Worm (Caenorhabditis elegans) whole organism, late embryonic: ENCODE results near the gene ZK546.19.
A peak's percentile ranks its signal among the peaks of the same experiment; 100 is the strongest.

Experiments used
- C38D4.7 ChIP-seq: fragments of 200-800 bp; sonication (Bioruptor generic); optimal IDR thresholded peaks from 2 replicates; lab custom pipeline; 2018; ENCODE audit warnings: mild to moderate bottlenecking, missing genetic modification characterization, moderate library complexity, missing compliant biosample characterization
- F13H6.1 ChIP-seq: sonication (generic microtip); optimal IDR thresholded peaks from 2 replicates; lab custom pipeline; 2016; ENCODE audit warnings: missing genetic modification characterization, missing compliant biosample characterization
- K02D7.2 ChIP-seq: sonication (generic microtip); optimal IDR thresholded peaks from 2 replicates; lab custom pipeline; 2017; ENCODE audit warnings: mild to moderate bottlenecking, missing genetic modification characterization, missing compliant biosample characterization
- K09A11.1 ChIP-seq: sonication (generic microtip); optimal IDR thresholded peaks from 2 replicates; lab custom pipeline; 2017; ENCODE audit warnings: antibody characterized with exemption, mild to moderate bottlenecking, missing genetic modification characterization, missing compliant biosample characterization; ENCODE audit not compliant: insufficient read depth
- Y22D7AL.16 ChIP-seq: sonication (generic microtip); optimal IDR thresholded peaks from 2 replicates; lab custom pipeline; 2016; ENCODE audit warnings: missing genetic modification characterization, missing compliant biosample characterization
- ama-1 ChIP-seq: fragments of 150-350 bp; optimal IDR thresholded peaks from 2 replicates; lab custom pipeline; 2014
- ceh-18 ChIP-seq: sonication (generic microtip); optimal IDR thresholded peaks from 2 replicates; lab custom pipeline; 2016; ENCODE audit warnings: missing genetic modification characterization, missing compliant biosample characterization
- ceh-19 ChIP-seq: fragments of 200-800 bp; sonication (Bioruptor generic); optimal IDR thresholded peaks from 2 replicates; lab custom pipeline; 2018; ENCODE audit warnings: mild to moderate bottlenecking, missing genetic modification characterization, missing compliant biosample characterization
- ceh-2 ChIP-seq: sonication (generic microtip); optimal IDR thresholded peaks from 2 replicates; lab custom pipeline; 2016; ENCODE audit warnings: missing genotype, missing genetic modification characterization, missing compliant biosample characterization
- ceh-22 ChIP-seq: sonication (generic microtip); optimal IDR thresholded peaks from 2 replicates; lab custom pipeline; 2017; ENCODE audit warnings: missing biosample characterization, missing genetic modification characterization
- ceh-30 ChIP-seq: fragments of 150-350 bp; optimal IDR thresholded peaks from 2 replicates; lab custom pipeline; 2014; ENCODE audit warnings: missing biosample characterization, missing genetic modification characterization
- ceh-45 ChIP-seq: fragments of 200-800 bp; sonication (Bioruptor generic); IDR thresholded peaks from 2 replicates; pipeline ENCODE4 v1.3.6; 2022; ENCODE audit warnings: missing genetic modification reagents, missing genetic modification characterization, missing compliant biosample characterization
- ceh-9 ChIP-seq: sonication (generic microtip); optimal IDR thresholded peaks from 2 replicates; lab custom pipeline; 2016; ENCODE audit warnings: mild to moderate bottlenecking, missing genetic modification characterization, inconsistent platforms, missing compliant biosample characterization
- che-1 ChIP-seq: sonication (generic microtip); optimal IDR thresholded peaks from 2 replicates; lab custom pipeline; 2016; ENCODE audit warnings: mild to moderate bottlenecking, missing genetic modification characterization, missing compliant biosample characterization
- dmd-4 ChIP-seq: sonication (generic microtip); optimal IDR thresholded peaks from 2 replicates; lab custom pipeline; 2016; ENCODE audit warnings: borderline replicate concordance, missing genetic modification characterization, missing compliant biosample characterization
- dve-1 ChIP-seq: sonication (generic microtip); optimal IDR thresholded peaks from 2 replicates; lab custom pipeline; 2017; ENCODE audit warnings: antibody characterized with exemption, mild to moderate bottlenecking, missing genetic modification characterization, missing compliant biosample characterization
- elt-2 ChIP-seq: sonication (generic microtip); optimal IDR thresholded peaks from 2 replicates; lab custom pipeline; 2016; ENCODE audit warnings: missing genetic modification reagents, missing genetic modification characterization, missing compliant biosample characterization
- ets-4 ChIP-seq: sonication (generic microtip); optimal IDR thresholded peaks from 2 replicates; lab custom pipeline; 2016; ENCODE audit warnings: missing genetic modification characterization, missing compliant biosample characterization
- eyg-1 ChIP-seq: sonication (generic microtip); optimal IDR thresholded peaks from 2 replicates; lab custom pipeline; 2016; ENCODE audit warnings: missing genotype, missing genetic modification characterization, missing compliant biosample characterization
- fax-1 ChIP-seq: sonication (generic microtip); optimal IDR thresholded peaks from 2 replicates; lab custom pipeline; 2016; ENCODE audit warnings: missing genotype, missing genetic modification characterization, missing compliant biosample characterization
- fkh-10 ChIP-seq: fragments of 150-350 bp; optimal IDR thresholded peaks from 2 replicates; lab custom pipeline; 2014; ENCODE audit warnings: missing biosample characterization, missing genetic modification reagents, missing genetic modification characterization
- hlh-13 ChIP-seq: fragments of 200-800 bp; sonication (Bioruptor generic); optimal IDR thresholded peaks from 2 replicates; lab custom pipeline; 2018; ENCODE audit warnings: mild to moderate bottlenecking, missing genetic modification characterization, missing compliant biosample characterization
- hlh-15 ChIP-seq: sonication (generic microtip); optimal IDR thresholded peaks from 2 replicates; lab custom pipeline; 2016; ENCODE audit warnings: missing genetic modification characterization, missing compliant biosample characterization
- hlh-30 ChIP-seq: sonication (generic microtip); optimal IDR thresholded peaks from 2 replicates; lab custom pipeline; 2017; ENCODE audit warnings: antibody characterized with exemption, missing genetic modification characterization, missing compliant biosample characterization; ENCODE audit not compliant: insufficient read depth
- hlh-6 ChIP-seq: sonication (generic microtip); optimal IDR thresholded peaks from 2 replicates; lab custom pipeline; 2016; ENCODE audit warnings: missing genotype, missing genetic modification characterization, missing compliant biosample characterization
- hlh-8 ChIP-seq: sonication (generic microtip); optimal IDR thresholded peaks from 2 replicates; lab custom pipeline; 2016; ENCODE audit warnings: missing genotype, missing genetic modification characterization, missing compliant biosample characterization
- lim-6 ChIP-seq: sonication (generic microtip); optimal IDR thresholded peaks from 2 replicates; lab custom pipeline; 2016; ENCODE audit warnings: missing genetic modification characterization, missing compliant biosample characterization
- lin-11 ChIP-seq: fragments of 200-800 bp; sonication (Bioruptor generic); optimal IDR thresholded peaks from 2 replicates; lab custom pipeline; 2018; ENCODE audit warnings: mild to moderate bottlenecking, missing genetic modification characterization, missing compliant biosample characterization
- nhr-232 ChIP-seq: sonication (generic microtip); optimal IDR thresholded peaks from 2 replicates; lab custom pipeline; 2016; ENCODE audit warnings: missing genetic modification characterization, missing compliant biosample characterization
- npax-4 ChIP-seq: sonication (generic microtip); optimal IDR thresholded peaks from 2 replicates; lab custom pipeline; 2016; ENCODE audit warnings: missing genetic modification characterization, missing compliant biosample characterization
- odd-2 ChIP-seq: sonication (generic microtip); optimal IDR thresholded peaks from 2 replicates; lab custom pipeline; 2017; ENCODE audit warnings: antibody characterized with exemption, mild to moderate bottlenecking, missing genetic modification characterization, missing compliant biosample characterization
- pag-3 ChIP-seq: sonication (generic microtip); optimal IDR thresholded peaks from 2 replicates; lab custom pipeline; 2016; ENCODE audit warnings: missing compliant biosample characterization, missing genetic modification characterization, borderline replicate concordance
- pat-9 ChIP-seq: fragments of 200-800 bp; sonication (Bioruptor generic); optimal IDR thresholded peaks from 2 replicates; lab custom pipeline; 2018; ENCODE audit warnings: mild to moderate bottlenecking, missing genetic modification characterization, moderate library complexity, missing compliant biosample characterization
- pax-1 ChIP-seq: fragments of 150-350 bp; optimal IDR thresholded peaks from 2 replicates; lab custom pipeline; 2014; ENCODE audit warnings: missing biosample characterization, missing genetic modification characterization
- pha-4 ChIP-seq: fragments of 150-350 bp; optimal IDR thresholded peaks from 2 replicates; lab custom pipeline; 2018; ENCODE audit warnings: missing biosample characterization, missing genetic modification reagents, missing genetic modification characterization
- pqm-1 ChIP-seq: sonication (generic microtip); optimal IDR thresholded peaks from 2 replicates; lab custom pipeline; 2016; ENCODE audit warnings: missing genetic modification characterization, missing compliant biosample characterization
- ref-2 ChIP-seq: sonication (generic microtip); optimal IDR thresholded peaks from 2 replicates; lab custom pipeline; 2016; ENCODE audit warnings: missing genetic modification characterization, missing compliant biosample characterization
- rnt-1 ChIP-seq: sonication (generic microtip); optimal IDR thresholded peaks from 2 replicates; lab custom pipeline; 2016; ENCODE audit warnings: missing genetic modification characterization, missing compliant biosample characterization
- syd-9 ChIP-seq: sonication (generic microtip); optimal IDR thresholded peaks from 2 replicates; lab custom pipeline; 2016; ENCODE audit warnings: mild to moderate bottlenecking, missing genetic modification characterization, moderate library complexity, missing compliant biosample characterization
- tbx-2 ChIP-seq: sonication (generic microtip); optimal IDR thresholded peaks from 2 replicates; lab custom pipeline; 2016; ENCODE audit warnings: missing genetic modification characterization, missing compliant biosample characterization
- tbx-7 ChIP-seq: sonication (generic microtip); optimal IDR thresholded peaks from 2 replicates; lab custom pipeline; 2016; ENCODE audit warnings: missing genotype, missing genetic modification characterization, missing compliant biosample characterization
- ttx-3 ChIP-seq: sonication (generic microtip); optimal IDR thresholded peaks from 2 replicates; lab custom pipeline; 2016; ENCODE audit warnings: missing genetic modification reagents, missing genetic modification characterization, missing compliant biosample characterization
- unc-42 ChIP-seq: sonication (generic microtip); optimal IDR thresholded peaks from 2 replicates; lab custom pipeline; 2016; ENCODE audit warnings: missing genotype, missing genetic modification characterization, missing compliant biosample characterization
- unc-86 ChIP-seq: sonication (generic microtip); optimal IDR thresholded peaks from 2 replicates; lab custom pipeline; 2016; ENCODE audit warnings: missing genetic modification characterization, missing compliant biosample characterization
- zip-5 ChIP-seq: sonication (generic microtip); optimal IDR thresholded peaks from 2 replicates; lab custom pipeline; 2016; ENCODE audit warnings: missing genetic modification characterization, missing compliant biosample characterization

ZK546.19 gene

DNA sequence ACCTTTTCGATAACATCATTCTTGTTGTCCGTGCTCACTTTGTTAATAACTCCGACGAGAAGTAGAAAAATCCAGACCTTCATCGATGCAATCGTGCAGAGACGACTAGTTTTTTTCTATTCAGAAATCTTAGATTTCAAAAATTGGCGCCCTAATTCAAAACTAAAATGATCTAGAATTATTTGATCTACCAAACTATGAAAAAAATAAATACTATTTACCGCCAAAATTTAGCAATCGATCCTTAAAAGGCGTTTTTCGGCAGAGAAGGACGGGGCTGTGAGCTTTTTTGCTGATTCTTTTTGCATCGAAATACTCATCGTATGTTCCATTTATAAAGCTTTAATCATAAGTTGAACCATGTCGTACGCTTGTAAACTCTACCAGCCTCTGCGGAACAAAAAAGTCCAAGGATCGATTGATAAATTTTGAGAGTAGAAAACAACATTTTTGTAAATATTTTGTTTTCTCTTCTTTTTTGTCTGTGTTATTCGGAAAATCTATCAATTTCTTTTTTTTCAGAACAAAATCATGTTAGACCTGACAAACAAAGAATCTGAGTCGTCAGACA lies 7.9 kb downstream of the ZK546.19 start, which contains the start of the genes try-1 and zyg-12:
Gene try-1 (minus strand): TSS at position 148 of the 571 bp plus-strand sequence.
Gene zyg-12 (plus strand): TSS at position 521 of the 571 bp plus-strand sequence.
- TF ChIP-seq F13H6.1 (tag; lab: Kevin White, UChicago) (no peak), ceh-9 (tag; lab: Kevin White, UChicago) (no peak), fkh-10 (GFP tag; lab: Kevin White, UChicago) (no peak), ref-2 (tag; lab: Kevin White, UChicago) (no peak), rnt-1 (tag; lab: Kevin White, UChicago) (no peak), syd-9 (tag; lab: Kevin White, UChicago) (no peak), fax-1 (tag; lab: Kevin White, UChicago) (no peak)

DNA sequence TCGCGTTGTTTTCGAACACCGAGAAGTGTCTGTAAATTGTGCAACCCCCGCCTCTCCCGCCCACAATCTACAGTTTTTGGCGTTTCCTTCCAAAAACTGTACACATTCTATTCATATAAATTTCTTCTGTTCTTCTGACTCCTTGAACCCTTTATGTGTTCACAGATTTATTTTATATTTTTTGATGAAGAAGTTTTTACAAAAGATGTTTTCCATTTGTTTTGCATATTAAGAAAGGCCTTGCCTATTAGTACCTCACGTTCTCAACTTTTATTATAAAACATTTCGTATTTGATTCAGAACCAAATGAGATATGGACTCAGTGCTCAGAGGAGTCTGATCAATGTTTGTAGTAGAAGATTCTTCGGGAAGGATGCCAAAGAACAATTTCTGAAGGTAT lies 11.8 kb downstream of the ZK546.19 start, which contains the start of gene ndx-3:
Gene ndx-3 (plus strand): TSS at position 301 of the 400 bp plus-strand sequence.
- TF ChIP-seq hlh-15 (no peak), eyg-1 (no peak), dmd-4 (tag; lab: Kevin White, UChicago) (no peak), lim-6 (no peak), ets-4 (tag; lab: Kevin White, UChicago) (no peak), odd-2 (no peak), hlh-8 (tag; lab: Kevin White, UChicago) (no peak), ref-2 (tag; lab: Kevin White, UChicago) (no peak), ceh-18 (tag; lab: Kevin White, UChicago) (no peak), npax-4 (tag; lab: Kevin White, UChicago) (no peak), che-1 (tag; lab: Kevin White, UChicago) (no peak), pat-9 (no peak), rnt-1 (tag; lab: Kevin White, UChicago) (no peak), ceh-45 (GFP tag; lab: Robert Waterston, UW) (no peak), unc-86 (no peak), elt-2 (tag; lab: Kevin White, UChicago) (no peak)

DNA sequence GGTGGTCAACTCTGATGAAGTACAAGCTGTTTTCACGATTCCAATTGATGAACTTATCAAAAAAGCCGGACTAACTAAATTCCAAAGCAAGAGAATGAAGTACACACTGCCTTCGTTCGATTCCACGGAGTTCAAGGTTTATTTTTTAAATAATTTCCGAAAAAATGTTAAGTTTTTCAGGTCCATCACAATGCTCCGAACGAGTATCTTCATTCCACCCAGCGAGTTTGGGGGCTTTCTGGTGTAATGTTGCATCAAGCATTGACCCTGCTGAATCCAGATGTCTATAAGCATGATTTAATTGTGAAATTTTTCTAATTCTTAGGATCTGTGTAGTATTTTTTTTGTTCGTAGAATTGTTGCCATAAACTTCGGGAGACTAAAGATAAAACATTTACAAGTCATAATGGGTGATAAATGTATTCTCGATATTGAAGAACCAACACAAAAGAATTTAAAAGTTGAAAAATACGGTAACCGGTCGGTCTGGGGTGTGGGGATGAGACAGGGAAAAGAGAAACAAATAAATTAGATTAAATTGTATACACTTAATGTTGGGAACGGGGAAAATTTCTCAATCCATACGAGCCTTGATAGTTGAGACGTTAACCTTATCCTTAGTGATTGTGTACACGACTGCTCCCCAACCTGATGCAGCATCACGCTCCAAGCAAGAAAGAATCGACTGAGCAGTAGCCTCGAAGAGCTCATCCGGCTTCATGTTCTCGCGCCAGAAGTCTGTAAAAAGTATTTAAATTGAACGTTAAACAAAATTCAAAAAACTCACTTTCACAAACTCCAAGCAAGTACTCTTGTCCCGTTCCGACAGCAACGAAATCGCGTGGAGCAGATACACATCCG lies 12.8 kb downstream of the ZK546.19 start:
- no peak for TF ChIP-seq ceh-30 (tag; lab: Kevin White, UChicago)
- no peak for TF ChIP-seq ets-4 (tag; lab: Kevin White, UChicago)
- TF ChIP-seq dmd-4 (tag; lab: Kevin White, UChicago): no peak
- no peak for TF ChIP-seq ceh-22 (tag; lab: Kevin White, UChicago)
- no peak for TF ChIP-seq syd-9 (tag; lab: Kevin White, UChicago)
- TF ChIP-seq ama-1: no peak
- no peak for TF ChIP-seq dve-1 (tag; lab: Kevin White, UChicago)
- no peak for TF ChIP-seq pag-3 (tag; lab: Kevin White, UChicago)
- no peak for TF ChIP-seq K09A11.1
- TF ChIP-seq eyg-1: no peak
- TF ChIP-seq ceh-19 (GFP tag; lab: Kevin White, UChicago): no peak
- TF ChIP-seq ttx-3 (tag; lab: Kevin White, UChicago): no peak
- TF ChIP-seq K02D7.2: no peak
- no peak for TF ChIP-seq unc-42 (tag; lab: Kevin White, UChicago)

DNA sequence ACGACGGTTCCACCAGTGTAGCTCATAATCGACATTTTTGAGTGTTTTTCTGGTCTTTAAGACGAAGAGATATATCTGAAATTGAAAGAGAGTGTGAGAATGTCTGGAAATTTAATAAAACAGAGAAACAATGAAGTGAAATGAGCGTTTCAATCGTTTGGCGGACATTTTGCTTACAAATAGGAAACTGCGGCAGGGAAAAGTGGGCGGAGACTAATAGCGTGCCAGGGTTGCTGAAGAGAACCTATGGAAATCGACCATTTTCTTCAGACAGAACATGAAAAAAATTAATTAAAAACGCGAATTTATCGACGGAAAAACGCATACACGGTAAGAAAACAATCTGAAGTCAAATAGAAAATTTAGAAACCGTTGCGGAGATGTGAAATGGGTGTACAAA lies 13.8 kb downstream of the ZK546.19 start, which contains the start of gene pbs-3:
Gene pbs-3 (minus strand): TSS at position 75 of the 400 bp plus-strand sequence.
- TF ChIP-seq pqm-1 (tag; lab: Kevin White, UChicago) (no peak), ceh-2 (tag; lab: Kevin White, UChicago) (peak; percentile 66), pag-3 (tag; lab: Kevin White, UChicago) (no peak), pax-1 (tag; lab: Kevin White, UChicago) (no peak), pat-9 (no peak), pha-4 (tag; lab: Kevin White, UChicago) (no peak), tbx-2 (tag; lab: Kevin White, UChicago) (peak; percentile 88), ceh-22 (tag; lab: Kevin White, UChicago) (no peak), lin-11 (no peak), C38D4.7 (GFP tag; lab: Kevin White, UChicago) (no peak), hlh-6 (no peak), che-1 (tag; lab: Kevin White, UChicago) (no peak), nhr-232 (tag; lab: Kevin White, UChicago) (no peak), zip-5 (tag; lab: Kevin White, UChicago) (peak; percentile 26), ttx-3 (tag; lab: Kevin White, UChicago) (no peak), tbx-7 (tag; lab: Kevin White, UChicago) (peak; percentile 13), hlh-30 (tag; lab: Kevin White, UChicago) (no peak), unc-42 (tag; lab: Kevin White, UChicago) (peak; percentile 60), Y22D7AL.16 (tag; lab: Kevin White, UChicago) (no peak), hlh-13 (GFP tag; lab: Kevin White, UChicago) (no peak)
